Fruit fly (Drosophila melanogaster): Measurements from ENCODE around the gene plh.

The plh gene

dm6 chr3R:5016280-5016679 is 5.4 kb upstream of the plh start (continued):
- no peak for TF ChIP-seq tio (GFP tag; optimal IDR thresholded peaks at IDR 0.05)
- TF ChIP-seq aop (GFP tag; IDR thresholded peaks at IDR 0.05) = no peak
- peak; percentile 32 for TF ChIP-seq oc (tag; optimal IDR thresholded peaks at IDR 0.05)
- TF ChIP-seq hkb (optimal IDR thresholded peaks at IDR 0.05) = no peak
- TF ChIP-seq hkb (GFP tag; IDR thresholded peaks at IDR 0.05) = peak; percentile 8; the same call in 1 of the 2 replicates
- TF ChIP-seq CG4854 (GFP tag; optimal IDR thresholded peaks at IDR 0.05) = no peak
- no peak for TF ChIP-seq CG8290 (GFP tag; optimal IDR thresholded peaks at IDR 0.05)
- peak in 1 of 2 experiments; percentile 43 for TF ChIP-seq CG8290 (tag; optimal IDR thresholded peaks at IDR 0.05)
- TF ChIP-seq trh (GFP tag; optimal IDR thresholded peaks at IDR 0.05) = no peak
- no peak for TF ChIP-seq CG6254 (GFP tag; optimal IDR thresholded peaks at IDR 0.05)
- peak; percentile 6 for TF ChIP-seq CG7987 (GFP tag; optimal IDR thresholded peaks at IDR 0.05)
- no peak for TF ChIP-seq CG32532 (GFP tag; IDR thresholded peaks at IDR 0.05)
- TF ChIP-seq CG11456 (GFP tag; IDR thresholded peaks at IDR 0.05) = 0 out of 3 replicates have a peak, but pooled peaks have one; percentile 17
- TF ChIP-seq sim (GFP tag; IDR thresholded peaks at IDR 0.05) = no peak
- TF ChIP-seq CG8924 (tag; optimal IDR thresholded peaks at IDR 0.05) = peak; percentile 13
- no peak for TF ChIP-seq slou (GFP tag; optimal IDR thresholded peaks at IDR 0.05)
- TF ChIP-seq ab (GFP tag; optimal IDR thresholded peaks at IDR 0.05) = no peak
- TF ChIP-seq jing (GFP tag; optimal IDR thresholded peaks at IDR 0.05) = no peak
- TF ChIP-seq CG9876 (GFP tag; optimal IDR thresholded peaks at IDR 0.05) = no peak
- TF ChIP-seq CG32772 (GFP tag; IDR thresholded peaks at IDR 0.05) = no peak
- TF ChIP-seq Ets65A (GFP tag) = no peak
- no peak for TF ChIP-seq CG8388 (GFP tag; optimal IDR thresholded peaks at IDR 0.05)
- TF ChIP-seq NC2β (GFP tag; optimal IDR thresholded peaks at IDR 0.05) = peak; percentile 2
- no peak for TF ChIP-seq CG13624 (GFP tag; optimal IDR thresholded peaks at IDR 0.05)
- TF ChIP-seq lola (GFP tag; optimal IDR thresholded peaks at IDR 0.05) = peak in 1 of 3 experiments; percentile 7
- no peak for TF ChIP-seq CG9797 (GFP tag; optimal IDR thresholded peaks at IDR 0.05)
- no peak for TF ChIP-seq CG4404 (GFP tag; IDR thresholded peaks at IDR 0.05)
- no peak for TF ChIP-seq CG4282 (GFP tag; optimal IDR thresholded peaks at IDR 0.05)
- TF ChIP-seq CG12769 (tag; optimal IDR thresholded peaks at IDR 0.05) = peak; percentile 48
- no peak for TF ChIP-seq ftz-f1 (GFP tag; optimal IDR thresholded peaks at IDR 0.05)
- TF ChIP-seq CG1602 (GFP tag; optimal IDR thresholded peaks at IDR 0.05) = no peak
- TF ChIP-seq kni (GFP tag; optimal IDR thresholded peaks at IDR 0.05) = no peak
- no peak for TF ChIP-seq crc (GFP tag; optimal IDR thresholded peaks at IDR 0.05)
- no peak for TF ChIP-seq CrebB (tag; optimal IDR thresholded peaks at IDR 0.05)
- TF ChIP-seq dimm (GFP tag; IDR thresholded peaks at IDR 0.05) = no peak
- TF ChIP-seq eve (GFP tag; optimal IDR thresholded peaks at IDR 0.05) = no peak
- TF ChIP-seq Hand (GFP tag; optimal IDR thresholded peaks at IDR 0.05) = no peak

dm6 chr3R:5015168-5015567 is 4.3 kb upstream of the plh start:
- TF ChIP-seq Dek (tag; optimal IDR thresholded peaks at IDR 0.05) (peak; percentile 18), Chrac-16 (GFP tag; optimal IDR thresholded peaks at IDR 0.05) (no peak), CG6654 (GFP tag; optimal IDR thresholded peaks at IDR 0.05) (no peak), CG16815 (GFP tag; optimal IDR thresholded peaks at IDR 0.05) (no peak), pros (GFP tag; optimal IDR thresholded peaks at IDR 0.05) (no peak), Mad (GFP tag; optimal IDR thresholded peaks at IDR 0.05) (peak; percentile 34), pho (GFP tag; optimal IDR thresholded peaks at IDR 0.05) (no peak), zf30C (GFP tag; optimal IDR thresholded peaks at IDR 0.05) (no peak), CG6813 (GFP tag; optimal IDR thresholded peaks at IDR 0.05) (peak; percentile 88), wdn (GFP tag; IDR thresholded peaks at IDR 0.05) (no peak), CG10274 (GFP tag; optimal IDR thresholded peaks at IDR 0.05) (peak; percentile 5), BEAF-32 (GFP tag; optimal IDR thresholded peaks at IDR 0.05) (no peak), CG18011 (GFP tag; optimal IDR thresholded peaks at IDR 0.05) (peak; percentile 48), lilli (GFP tag; optimal IDR thresholded peaks at IDR 0.05) (peak; percentile 30), CG32767 (GFP tag; IDR thresholded peaks at IDR 0.05) (no peak), CG2202 (tag; optimal IDR thresholded peaks at IDR 0.05) (no peak), Fer3 (tag; optimal IDR thresholded peaks at IDR 0.05) (peak; percentile 50), grn (GFP tag; optimal IDR thresholded peaks at IDR 0.05) (peak; percentile 62)
